Worm (Caenorhabditis elegans): ENCODE data around the gene C31E10.11.

DNA sequence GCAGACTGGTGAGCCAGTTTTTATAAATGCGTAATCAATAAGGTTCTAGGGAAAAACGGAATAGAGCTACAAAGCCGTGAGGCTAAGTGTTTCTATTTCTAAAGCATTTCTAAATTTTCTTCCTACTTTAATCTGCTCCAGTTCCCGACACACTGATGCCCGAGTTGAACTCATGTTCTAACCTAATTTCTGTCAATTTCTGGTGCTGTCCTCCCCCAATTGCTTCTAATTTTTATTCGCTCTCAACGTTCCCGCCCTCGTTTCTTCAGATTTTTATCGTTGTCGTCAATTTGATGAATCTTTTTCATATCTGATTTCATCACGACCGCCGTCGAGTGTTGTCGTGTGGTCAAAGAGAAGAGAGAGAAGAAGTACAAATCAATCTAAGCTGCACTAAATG, 39.3 kb upstream of the C31E10.11 start:
- TF ChIP-seq nhr-12 (tag; optimal IDR thresholded peaks at IDR 0.05) (no peak), mab-5 (tag; optimal IDR thresholded peaks at IDR 0.05) (no peak), ceh-39 (tag; optimal IDR thresholded peaks at IDR 0.05) (no peak), elt-3 (tag; optimal IDR thresholded peaks at IDR 0.05) (no peak)
